Worm (Caenorhabditis elegans) whole organism, young adult: ENCODE data around the gene T08A11.1.

Source experiments
- B0019.2 ChIP-seq: fragments of 200-800 bp; sonication (Bioruptor generic); conservative IDR thresholded peaks from 2 replicates; pipeline ENCODE4 v1.3.6; 2022; ENCODE audit warnings: missing genetic modification reagents, missing genetic modification characterization, missing compliant biosample characterization
- athp-1 ChIP-seq: sonication (generic microtip); optimal IDR thresholded peaks from 2 replicates; lab custom pipeline; 2017; ENCODE audit warnings: mild to moderate bottlenecking, missing genetic modification characterization, missing compliant biosample characterization
- ceh-91 ChIP-seq: fragments of 200-800 bp; sonication (Bioruptor generic); IDR thresholded peaks from 2 replicates; pipeline ENCODE4 v1.3.6; 2022; ENCODE audit warnings: missing genetic modification reagents, missing genetic modification characterization, missing compliant biosample characterization
- nhr-179 ChIP-seq: sonication (generic microtip); optimal IDR thresholded peaks from 2 replicates; lab custom pipeline; 2016; ENCODE audit warnings: mild to moderate bottlenecking, missing genetic modification characterization, missing compliant biosample characterization
- pbrm-1 ChIP-seq: fragments of 200-800 bp; sonication (Bioruptor generic); IDR thresholded peaks from 2 replicates; pipeline ENCODE4 v1.3.6; 2022; ENCODE audit warnings: missing genetic modification reagents, missing genetic modification characterization, missing compliant biosample characterization
- pha-4 ChIP-seq: fragments of 150-350 bp; sonication (generic microtip); optimal IDR thresholded peaks from 2 replicates; lab custom pipeline; 2014; ENCODE audit warnings: missing biosample characterization, missing genetic modification reagents, missing genetic modification characterization
- sea-2 ChIP-seq: fragments of 200-800 bp; sonication (Bioruptor generic); IDR thresholded peaks from 2 replicates; pipeline ENCODE4 v1.3.6; 2022; ENCODE audit warnings: missing genetic modification characterization, missing compliant biosample characterization

DNA sequence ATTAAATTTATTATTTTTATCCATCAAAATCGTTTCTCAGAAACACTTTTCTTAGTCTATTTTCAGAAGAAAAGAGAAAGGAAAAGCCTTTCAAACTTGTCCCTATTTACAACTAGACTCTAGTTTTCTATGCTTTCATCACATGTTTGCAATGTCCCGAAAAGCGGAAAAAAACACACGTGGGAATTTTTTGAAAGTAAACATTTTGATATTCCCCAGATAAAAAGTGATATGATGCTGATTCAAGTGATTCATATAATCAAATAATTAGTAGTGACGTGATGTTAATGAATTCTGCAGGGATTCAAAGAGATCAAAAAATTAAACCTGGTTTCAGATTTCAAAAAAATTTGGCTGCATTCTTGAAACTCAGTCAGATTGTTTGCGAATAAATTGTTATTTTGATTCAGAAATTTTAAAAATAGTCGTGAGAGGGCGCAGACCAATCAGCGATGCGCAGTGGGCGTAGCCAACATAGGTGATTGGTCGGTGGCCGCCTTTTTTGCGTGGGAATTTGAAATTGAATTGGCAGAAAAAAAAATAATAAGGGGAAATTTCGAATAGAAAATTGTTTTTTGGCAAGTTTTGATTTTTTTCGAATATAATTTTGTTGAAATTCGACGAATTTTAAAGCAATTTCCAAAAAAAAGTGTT lies 28.2 kb downstream of the T08A11.1 start:
- no peak for TF ChIP-seq nhr-179 (tag; lab: Kevin White, UChicago)
- TF ChIP-seq ceh-91 (GFP tag; lab: Robert Waterston, UW), result no peak
- no peak for TF ChIP-seq pha-4 (tag; lab: Kevin White, UChicago)
- TF ChIP-seq B0019.2, result no peak
- TF ChIP-seq sea-2 (GFP tag; lab: Robert Waterston, UW), result no peak
- TF ChIP-seq athp-1 (tag; lab: Kevin White, UChicago), result no peak
- no peak for TF ChIP-seq pbrm-1 (GFP tag; lab: Robert Waterston, UW)
